Worm (Caenorhabditis elegans): ENCODE measurements around the gene K01D12.10.

- TF ChIP-seq F13H6.1 (tag; optimal IDR thresholded peaks at IDR 0.05), result no peak
- no peak for TF ChIP-seq elt-2 (tag; optimal IDR thresholded peaks at IDR 0.05)
- no peak for TF ChIP-seq nfya-1 (tag; optimal IDR thresholded peaks at IDR 0.05)
- TF ChIP-seq unc-3 (GFP tag; conservative IDR thresholded peaks at IDR 0.05), result no peak
- no peak for TF ChIP-seq unc-3 (tag; optimal IDR thresholded peaks at IDR 0.05)
- TF ChIP-seq dve-1 (tag; optimal IDR thresholded peaks at IDR 0.05), result no peak
- no peak for TF ChIP-seq pha-4 (tag; optimal IDR thresholded peaks at IDR 0.05)
- no peak for TF ChIP-seq pax-1 (tag; optimal IDR thresholded peaks at IDR 0.05)
- TF ChIP-seq tbx-2 (tag; optimal IDR thresholded peaks at IDR 0.05), result no peak
- TF ChIP-seq ceh-2 (tag; optimal IDR thresholded peaks at IDR 0.05), result no peak
- no peak for TF ChIP-seq C38D4.7 (GFP tag; optimal IDR thresholded peaks at IDR 0.05)
- TF ChIP-seq unc-42 (tag; optimal IDR thresholded peaks at IDR 0.05), result no peak
Observed at ce11 chrV:12408525-12408924, 2.5 kb downstream of the K01D12.10 start, which contains the start of gene cdr-4.
